Worm (Caenorhabditis elegans): Measurements from ENCODE around the gene F54B3.2.
A peak's percentile ranks its signal among the peaks of the same experiment; 100 is the strongest.

F54B3.2 gene

DNA sequence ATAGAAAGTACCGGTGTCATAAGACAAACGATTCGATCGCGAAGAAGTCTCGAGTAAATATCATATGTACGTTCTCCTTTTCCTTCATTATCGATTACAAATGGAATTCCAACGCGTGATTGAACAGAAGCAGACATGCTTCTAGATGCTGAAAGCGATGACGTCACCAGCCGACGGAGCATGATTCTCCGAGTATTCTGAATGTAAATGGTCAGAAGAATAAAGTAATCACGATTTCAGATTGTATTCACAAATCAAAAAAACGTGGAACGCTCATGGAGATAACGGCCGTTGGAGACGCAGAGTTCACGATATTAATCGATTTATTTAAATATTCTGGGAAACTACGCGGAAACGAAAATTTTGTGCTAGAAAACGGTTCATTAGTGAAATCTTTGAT is 32.7 kb upstream of the F54B3.2 start, which contains the start of gene clpp-1:
clpp-1 (minus strand) TSS at position 197 of the 400 bp plus-strand sequence.
- no peak for TF ChIP-seq mdl-1 (tag; optimal IDR thresholded peaks at IDR 0.05)
- TF ChIP-seq ama-1 (optimal IDR thresholded peaks at IDR 0.05) = peak; percentile 75
- peak; percentile 50 for TF ChIP-seq elt-2 (tag; optimal IDR thresholded peaks at IDR 0.05)

DNA sequence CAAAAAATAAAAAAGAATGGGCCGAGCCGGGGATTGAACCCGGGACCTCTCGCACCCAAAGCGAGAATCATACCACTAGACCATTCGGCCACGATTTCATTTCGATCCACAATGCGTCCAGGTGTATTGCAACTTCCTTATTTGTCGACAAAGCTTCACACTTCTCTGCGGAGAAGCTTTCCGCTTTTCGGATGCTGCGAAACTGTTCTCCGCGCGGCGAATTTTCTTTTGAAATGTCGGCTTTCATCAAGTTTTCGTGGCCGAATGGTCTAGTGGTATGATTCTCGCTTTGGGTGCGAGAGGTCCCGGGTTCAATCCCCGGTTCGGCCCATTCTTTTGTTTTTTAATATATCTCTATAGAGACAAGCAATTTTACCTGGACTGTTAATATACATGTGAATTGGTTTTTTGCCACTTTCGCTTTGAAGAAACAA is 32.2 kb upstream of the F54B3.2 start:
- TF ChIP-seq tbx-2 (tag; optimal IDR thresholded peaks at IDR 0.05) (peak; percentile 31), nhr-43 (tag; optimal IDR thresholded peaks at IDR 0.05; ENCODE audit: poor library complexity, severe bottlenecking) (peak; percentile 64)

DNA sequence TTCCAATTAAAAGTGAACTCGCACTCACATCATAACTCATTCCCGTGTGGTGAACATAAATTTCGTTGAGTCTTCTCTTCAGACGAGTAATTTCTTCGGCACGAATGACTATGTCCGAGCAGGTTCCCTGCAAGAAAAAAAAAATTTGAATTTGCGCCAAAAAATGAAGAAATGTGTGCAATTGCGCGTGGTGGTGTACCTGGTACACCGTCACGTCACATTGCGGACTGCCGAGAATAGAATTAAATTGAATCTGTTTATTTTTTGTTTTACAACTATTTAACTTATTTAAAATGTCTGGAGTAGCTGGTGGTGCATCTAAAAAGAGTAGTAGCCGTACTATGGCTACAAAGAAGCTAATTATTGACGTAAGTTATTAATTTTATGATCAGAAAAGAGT is 31.0 kb upstream of the F54B3.2 start, which contains the start of gene mdt-22:
mdt-22 (plus strand) TSS at position 263 of the 400 bp plus-strand sequence.
- TF ChIP-seq pha-4 (tag; optimal IDR thresholded peaks at IDR 0.05) (peak; percentile 81), ceh-82 (tag; optimal IDR thresholded peaks at IDR 0.05) (peak; percentile 51), ceh-9 (tag; optimal IDR thresholded peaks at IDR 0.05) (no peak), egl-5 (tag; optimal IDR thresholded peaks at IDR 0.05) (peak; percentile 63), snpc-4 (tag; optimal IDR thresholded peaks at IDR 0.05) (peak; percentile 2), nhr-28 (tag; optimal IDR thresholded peaks at IDR 0.05) (no peak), tbx-2 (tag; optimal IDR thresholded peaks at IDR 0.05) (no peak), mdl-1 (tag; optimal IDR thresholded peaks at IDR 0.05) (no peak), ama-1 (optimal IDR thresholded peaks at IDR 0.05) (peak; percentile 62), nhr-67 (tag; optimal IDR thresholded peaks at IDR 0.05) (no peak), daf-12 (tag; optimal IDR thresholded peaks at IDR 0.05) (no peak), nhr-76 (tag; optimal IDR thresholded peaks at IDR 0.05) (no peak), elt-2 (tag; optimal IDR thresholded peaks at IDR 0.05) (peak; percentile 55), mml-1 (tag; optimal IDR thresholded peaks at IDR 0.05) (no peak), hmg-11 (tag; optimal IDR thresholded peaks at IDR 0.05) (peak; percentile 93), ZK546.5 (tag; optimal IDR thresholded peaks at IDR 0.05) (no peak), nfya-1 (tag; optimal IDR thresholded peaks at IDR 0.05; ENCODE audit: insufficient read depth) (peak; percentile 75), egl-27 (tag; optimal IDR thresholded peaks at IDR 0.05) (peak; percentile 17), lin-15B (tag; optimal IDR thresholded peaks at IDR 0.05) (peak; percentile 81), fkh-10 (GFP tag; optimal IDR thresholded peaks at IDR 0.05) (peak; percentile 30), sea-2 (GFP tag; optimal IDR thresholded peaks at IDR 0.05) (no peak), nhr-23 (tag; optimal IDR thresholded peaks at IDR 0.05) (peak; percentile 61), elt-3 (tag; optimal IDR thresholded peaks at IDR 0.05) (no peak), unc-62 (GFP tag; optimal IDR thresholded peaks at IDR 0.05) (no peak), ceh-28 (tag; optimal IDR thresholded peaks at IDR 0.05) (peak; percentile 25), lsy-12 (tag; optimal IDR thresholded peaks at IDR 0.05) (peak; percentile 56), nhr-25 (tag; optimal IDR thresholded peaks at IDR 0.05) (peak; percentile 52), nhr-43 (tag; optimal IDR thresholded peaks at IDR 0.05; ENCODE audit: poor library complexity, severe bottlenecking) (peak; percentile 41), eor-1 (tag; optimal IDR thresholded peaks at IDR 0.05) (no peak), skn-1 (tag; optimal IDR thresholded peaks at IDR 0.05) (peak; percentile 29), nhr-12 (tag; optimal IDR thresholded peaks at IDR 0.05) (no peak), R02D3.7 (tag; optimal IDR thresholded peaks at IDR 0.05) (peak; percentile 73), unc-39 (tag; optimal IDR thresholded peaks at IDR 0.05) (no peak), jun-1 (tag; optimal IDR thresholded peaks at IDR 0.05) (peak; percentile 58)

DNA sequence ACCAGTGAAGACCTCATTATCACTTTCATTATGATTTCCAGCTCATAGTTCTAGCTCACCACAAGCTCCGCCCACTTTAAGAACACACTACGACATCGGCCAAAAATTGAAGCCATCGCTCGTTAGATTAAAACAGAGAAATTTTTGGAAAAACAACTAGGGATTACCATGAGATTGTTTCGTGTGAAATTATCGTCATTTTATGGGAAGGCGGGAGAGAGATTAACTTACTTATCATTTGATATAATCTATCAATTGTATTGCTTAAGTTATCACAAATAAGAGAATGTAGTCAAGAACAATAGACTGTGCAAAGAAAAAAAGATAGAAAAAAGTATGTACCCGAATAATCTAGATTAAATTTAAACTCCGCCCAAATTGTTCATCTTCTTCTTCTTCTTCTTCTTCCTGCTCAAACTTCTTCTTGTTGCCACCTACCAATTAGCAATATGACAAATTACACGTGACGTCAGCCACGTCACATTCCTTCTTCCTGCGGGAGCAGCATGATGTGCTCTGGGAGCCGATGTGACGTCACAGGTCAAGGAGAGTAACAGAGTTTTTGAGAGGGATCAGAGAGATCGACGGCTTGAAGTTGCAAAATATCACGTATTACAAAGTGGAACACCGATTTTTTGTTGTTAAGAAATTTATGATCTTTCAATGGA is 30.3 kb upstream of the F54B3.2 start, which contains the start of gene nep-26:
nep-26 (minus strand) TSS at position 51 of the 668 bp plus-strand sequence.
- no peak for TF ChIP-seq unc-39 (tag; optimal IDR thresholded peaks at IDR 0.05)
- no peak for TF ChIP-seq lsy-12 (tag; optimal IDR thresholded peaks at IDR 0.05)
- TF ChIP-seq egl-5 (tag; optimal IDR thresholded peaks at IDR 0.05) = peak; percentile 36
- no peak for TF ChIP-seq elt-3 (tag; optimal IDR thresholded peaks at IDR 0.05)
- TF ChIP-seq ceh-28 (tag; optimal IDR thresholded peaks at IDR 0.05) = no peak
- no peak for TF ChIP-seq lin-15B (tag; optimal IDR thresholded peaks at IDR 0.05)
- peak; percentile 60 for TF ChIP-seq nfya-1 (tag; optimal IDR thresholded peaks at IDR 0.05; ENCODE audit: insufficient read depth)
- TF ChIP-seq ztf-4 (tag; optimal IDR thresholded peaks at IDR 0.05) = no peak
- TF ChIP-seq lin-39 (tag; optimal IDR thresholded peaks at IDR 0.05) = peak; percentile 42

All from whole organism, L3 larva.